Worm (Caenorhabditis elegans) whole organism, midembryonic: ENCODE measurements around the gene emc-6.

Source experiments
- flt-1 ChIP-seq: fragments of 200-800 bp; sonication (Bioruptor generic); IDR thresholded peaks from 2 replicates; pipeline ENCODE4 v1.3.6; 2022; ENCODE audit warnings: missing genetic modification characterization, missing compliant biosample characterization
- klf-2 ChIP-seq: fragments of 200-800 bp; sonication (Bioruptor generic); conservative IDR thresholded peaks from 2 replicates; pipeline ENCODE4 v1.3.6; 2022; ENCODE audit warnings: missing genetic modification reagents, missing genetic modification characterization, missing compliant biosample characterization
- tab-1 ChIP-seq: fragments of 200-800 bp; sonication (Bioruptor generic); IDR thresholded peaks from 2 replicates; pipeline ENCODE4 v1.3.6; 2022; ENCODE audit warnings: missing genetic modification characterization, missing compliant biosample characterization

DNA sequence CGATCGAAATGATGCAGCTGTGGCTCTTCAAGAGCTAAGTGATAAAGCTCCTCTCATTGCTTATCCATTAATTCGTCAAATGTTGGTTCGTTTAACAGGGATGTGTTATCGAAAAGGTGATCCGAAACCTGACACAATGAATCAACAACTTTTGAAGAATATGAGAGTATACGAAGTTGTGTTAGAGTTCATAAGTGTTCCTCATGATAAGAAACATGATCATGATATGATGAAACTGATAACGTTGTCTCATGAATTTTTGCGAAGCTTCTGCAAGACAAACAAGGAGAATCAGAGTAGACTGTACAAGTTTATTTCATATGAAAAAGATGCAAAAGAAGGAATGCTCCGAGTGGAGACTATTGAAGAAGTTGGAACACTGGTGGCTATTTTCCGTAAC, 20.2 kb downstream of the emc-6 start:
- TF ChIP-seq klf-2 (GFP tag; lab: Robert Waterston, UW) (no peak), flt-1 (GFP tag; lab: Robert Waterston, UW) (no peak), tab-1 (GFP tag; lab: Robert Waterston, UW) (no peak)
